Worm (Caenorhabditis elegans) whole organism, early embryonic: ENCODE data around the gene cyp-34A2.

Source experiments
- B0310.2 ChIP-seq: sonication (generic microtip); optimal IDR thresholded peaks from 2 replicates; lab custom pipeline; 2016; ENCODE audit warnings: mild to moderate bottlenecking, missing genetic modification characterization, missing compliant biosample characterization
- F13C5.2 ChIP-seq: sonication (generic microtip); optimal IDR thresholded peaks from 2 replicates; lab custom pipeline; 2017; ENCODE audit warnings: mild to moderate bottlenecking, missing genetic modification characterization, inconsistent platforms, missing compliant biosample characterization
- ama-1 ChIP-seq: fragments of 150-350 bp; optimal IDR thresholded peaks from 2 replicates; lab custom pipeline; 2014
- ceh-13 ChIP-seq: fragments of 200-800 bp; sonication (Bioruptor generic); optimal IDR thresholded peaks from 2 replicates; lab custom pipeline; 2018; ENCODE audit warnings: mild to moderate bottlenecking, missing genetic modification characterization, missing compliant biosample characterization
- scrt-1 ChIP-seq: fragments of 200-800 bp; sonication (Bioruptor generic); IDR thresholded peaks from 2 replicates; pipeline ENCODE4 v1.3.6; 2022; ENCODE audit warnings: missing genetic modification characterization, missing compliant biosample characterization

DNA sequence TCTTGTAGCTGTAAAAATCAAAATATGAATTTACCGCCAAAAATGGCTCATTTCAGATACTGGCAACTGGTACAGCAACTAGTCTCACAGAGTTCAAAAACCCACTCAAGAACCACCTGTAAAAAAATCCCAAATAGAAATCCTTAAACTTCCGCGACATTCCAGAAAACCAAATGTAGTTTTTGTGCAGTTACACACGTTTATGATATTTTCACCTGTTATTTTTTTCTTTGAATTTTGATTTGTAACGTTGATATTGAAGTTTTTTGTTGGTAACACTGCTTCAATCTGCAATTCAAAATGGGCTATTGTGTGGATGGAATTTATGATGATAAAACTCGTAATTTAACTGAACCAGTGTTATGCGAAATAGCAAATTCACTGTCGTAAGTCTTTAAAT lies 42.0 kb upstream of the cyp-34A2 start, which contains the start of gene srw-113:
- no peak for TF ChIP-seq scrt-1
- no peak for TF ChIP-seq ama-1 (lab: Kevin White, UChicago)
- TF ChIP-seq B0310.2 (tag; lab: Kevin White, UChicago), result no peak
- TF ChIP-seq ceh-13 (GFP tag; lab: Kevin White, UChicago), result no peak
- no peak for TF ChIP-seq F13C5.2 (tag; lab: Kevin White, UChicago)
